Fruit fly (Drosophila melanogaster) whole organism, embryonic: ENCODE measurements around the gene RfC3.

Source experiments
- C15 ChIP-seq: fragments of 200-800 bp; sonication (Bioruptor generic); IDR thresholded peaks from 3 replicates; pipeline ENCODE4 v1.3.6; 2022; ENCODE audit warnings: missing biosample characterization, missing genetic modification characterization
- CG10147 ChIP-seq: fragments of 200-800 bp; sonication (Bioruptor generic); optimal IDR thresholded peaks from 2 replicates; lab custom pipeline; 2019; ENCODE audit warnings: missing biosample characterization, mild to moderate bottlenecking, missing genetic modification characterization, moderate library complexity
- CG10267 ChIP-seq: fragments of 200-800 bp; sonication (Bioruptor generic); optimal IDR thresholded peaks from 2 replicates; lab custom pipeline; 2018; ENCODE audit warnings: missing biosample characterization, mild to moderate bottlenecking, missing genetic modification characterization, moderate library complexity
- CG10654 ChIP-seq: fragments of 200-800 bp; sonication (Bioruptor generic); optimal IDR thresholded peaks from 2 replicates; lab custom pipeline; 2016; ENCODE audit warnings: missing biosample characterization, missing genetic modification characterization
- CG10959 ChIP-seq: fragments of 200-800 bp; sonication (Bioruptor generic); IDR thresholded peaks from 2 replicates; pipeline ENCODE4 v1.3.6; 2022; ENCODE audit warnings: missing biosample characterization, missing genetic modification characterization
- CG11085 ChIP-seq: fragments of 200-800 bp; sonication (Bioruptor generic); IDR thresholded peaks from 2 replicates; pipeline ENCODE4 v1.3.6; 2022; ENCODE audit warnings: missing biosample characterization, missing genetic modification characterization
- CG12071 ChIP-seq: fragments of 200-800 bp; sonication (Bioruptor generic); optimal IDR thresholded peaks from 3 replicates; lab custom pipeline; 2018; ENCODE audit warnings: missing biosample characterization, mild to moderate bottlenecking, missing genetic modification characterization
- CG12391 ChIP-seq: fragments of 200-800 bp; sonication (Bioruptor generic); optimal IDR thresholded peaks from 3 replicates; lab custom pipeline; 2018; ENCODE audit warnings: missing biosample characterization, mild to moderate bottlenecking, missing genetic modification characterization, moderate library complexity
- CG12769 ChIP-seq: fragments of 200-800 bp; sonication (Bioruptor generic); optimal IDR thresholded peaks from 2 replicates; lab custom pipeline; 2019; ENCODE audit warnings: missing biosample characterization, mild to moderate bottlenecking, missing genetic modification characterization, moderate library complexity
- CG14710 ChIP-seq: fragments of 200-800 bp; sonication (Bioruptor generic); optimal IDR thresholded peaks from 3 replicates; lab custom pipeline; 2019; ENCODE audit warnings: missing biosample characterization, mild to moderate bottlenecking, missing genetic modification characterization, moderate library complexity
- CG15011 ChIP-seq: fragments of 200-800 bp; sonication (Bioruptor generic); optimal IDR thresholded peaks from 3 replicates; lab custom pipeline; 2018; ENCODE audit warnings: missing biosample characterization, mild to moderate bottlenecking, missing genetic modification characterization
- CG1603 ChIP-seq: fragments of 200-800 bp; sonication (Bioruptor generic); optimal IDR thresholded peaks from 2 replicates; lab custom pipeline; 2019; ENCODE audit warnings: missing biosample characterization, mild to moderate bottlenecking, missing genetic modification characterization, moderate library complexity
- CG16813 ChIP-seq: fragments of 200-800 bp; sonication (Bioruptor generic); IDR thresholded peaks from 3 replicates; pipeline ENCODE4 v1.3.6; 2022; ENCODE audit warnings: missing biosample characterization, missing genetic modification characterization; ENCODE audit not compliant: partially characterized antibody
- CG18011 ChIP-seq: fragments of 200-800 bp; sonication (Bioruptor generic); optimal IDR thresholded peaks from 2 replicates; lab custom pipeline; 2017; ENCODE audit warnings: missing biosample characterization, missing genetic modification characterization, mild to moderate bottlenecking, moderate library complexity, missing genotype
- CG18599 ChIP-seq: fragments of 200-800 bp; sonication (Bioruptor generic); optimal IDR thresholded peaks from 3 replicates; lab custom pipeline; 2017; ENCODE audit warnings: missing biosample characterization, missing genetic modification characterization, mild to moderate bottlenecking, moderate library complexity, missing genetic modification reagents
- CG2120 ChIP-seq: fragments of 200-800 bp; sonication (Bioruptor generic); optimal IDR thresholded peaks from 3 replicates; lab custom pipeline; 2016; ENCODE audit warnings: missing biosample characterization, missing genetic modification characterization
- CG2129 ChIP-seq: fragments of 200-800 bp; sonication (Bioruptor generic); IDR thresholded peaks from 2 replicates; pipeline ENCODE4 v1.3.6; 2022; ENCODE audit warnings: missing biosample characterization, missing genetic modification characterization; ENCODE audit not compliant: partially characterized antibody
- CG2678 ChIP-seq: fragments of 200-800 bp; sonication (Bioruptor generic); optimal IDR thresholded peaks from 3 replicates; lab custom pipeline; 2019; ENCODE audit warnings: missing biosample characterization, mild to moderate bottlenecking, missing genetic modification characterization, moderate library complexity
- CG32767 ChIP-seq: fragments of 200-800 bp; sonication (Bioruptor generic); IDR thresholded peaks from 2 replicates; pipeline ENCODE4 v1.3.6; 2022; ENCODE audit warnings: missing biosample characterization, missing genetic modification characterization
- CG33213 ChIP-seq: fragments of 200-800 bp; sonication (Bioruptor generic); optimal IDR thresholded peaks from 3 replicates; lab custom pipeline; 2016; ENCODE audit warnings: missing biosample characterization, missing genetic modification characterization
- CG4404 ChIP-seq: fragments of 200-800 bp; sonication (Bioruptor generic); IDR thresholded peaks from 2 replicates; pipeline ENCODE4 v1.3.6; 2022; ENCODE audit warnings: missing biosample characterization, missing genetic modification characterization
- CG4707 ChIP-seq: fragments of 200-800 bp; sonication (Bioruptor generic); optimal IDR thresholded peaks from 2 replicates; lab custom pipeline; 2018; ENCODE audit warnings: missing biosample characterization, mild to moderate bottlenecking, missing genetic modification characterization, moderate library complexity
- CG5180 ChIP-seq: fragments of 200-800 bp; sonication (Bioruptor generic); optimal IDR thresholded peaks from 3 replicates; lab custom pipeline; 2017; ENCODE audit warnings: missing biosample characterization, missing genetic modification characterization, mild to moderate bottlenecking, moderate library complexity, missing genetic modification reagents
- CG7839 ChIP-seq: fragments of 200-800 bp; sonication (Bioruptor generic); optimal IDR thresholded peaks from 3 replicates; lab custom pipeline; 2018; ENCODE audit warnings: missing biosample characterization, mild to moderate bottlenecking, missing genetic modification characterization, moderate library complexity
- CHES-1-like ChIP-seq: fragments of 200-800 bp; sonication (Bioruptor generic); optimal IDR thresholded peaks from 2 replicates; lab custom pipeline; 2016; ENCODE audit warnings: missing biosample characterization, missing genetic modification characterization
- Chrac-16 ChIP-seq: fragments of 200-800 bp; sonication (Bioruptor generic); optimal IDR thresholded peaks from 3 replicates; lab custom pipeline; 2016; ENCODE audit warnings: missing biosample characterization, missing genetic modification characterization
- Doc3 ChIP-seq: fragments of 200-800 bp; sonication (Bioruptor generic); IDR thresholded peaks from 3 replicates; pipeline ENCODE4 v1.3.6; 2022; ENCODE audit warnings: missing biosample characterization, missing genetic modification characterization; ENCODE audit not compliant: partially characterized antibody
- Gsc ChIP-seq: fragments of 200-800 bp; sonication (Bioruptor generic); IDR thresholded peaks from 2 replicates; pipeline ENCODE4 v1.3.6; 2022; ENCODE audit warnings: missing biosample characterization, missing genetic modification characterization
- Gug ChIP-seq: fragments of 200-800 bp; sonication (Bioruptor generic); IDR thresholded peaks from 4 replicates; pipeline ENCODE4 v1.3.6; 2022; ENCODE audit warnings: missing biosample characterization, missing genetic modification characterization
- Hr51 ChIP-seq, 2 experiments: fragments of 200-800 bp; sonication (Bioruptor generic); optimal IDR thresholded peaks; 2 replicates in 1 of 2; 3 replicates in 1 of 2; lab custom pipeline; 2016 to 2018; ENCODE audit warnings: missing biosample characterization in 2 of 2, missing genetic modification characterization in 2 of 2, mild to moderate bottlenecking in 1 of 2, moderate library complexity in 1 of 2
- MBD-R2 ChIP-seq: fragments of 200-800 bp; sonication (Bioruptor generic); IDR thresholded peaks from 2 replicates; pipeline ENCODE4 v1.3.6; 2022; ENCODE audit warnings: missing biosample characterization, missing genetic modification characterization
- Mrtf ChIP-seq: fragments of 200-800 bp; sonication (Bioruptor generic); IDR thresholded peaks from 3 replicates; pipeline ENCODE4 v1.3.6; 2022; ENCODE audit warnings: missing biosample characterization, missing genetic modification characterization
- Scr ChIP-seq: fragments of 200-800 bp; sonication (Bioruptor generic); IDR thresholded peaks from 2 replicates; pipeline ENCODE4 v1.3.6; 2022; ENCODE audit warnings: missing biosample characterization, missing genetic modification characterization; ENCODE audit not compliant: partially characterized antibody
- ab ChIP-seq: fragments of 200-800 bp; sonication (Bioruptor generic); optimal IDR thresholded peaks from 2 replicates; lab custom pipeline; 2016; ENCODE audit warnings: missing biosample characterization, missing genetic modification characterization
- bbx ChIP-seq: fragments of 200-800 bp; sonication (Bioruptor generic); IDR thresholded peaks from 2 replicates; pipeline ENCODE4 v1.3.6; 2022; ENCODE audit warnings: missing biosample characterization, missing genetic modification characterization; ENCODE audit not compliant: partially characterized antibody
- corto ChIP-seq: fragments of 200-800 bp; sonication (Bioruptor generic); optimal IDR thresholded peaks from 2 replicates; lab custom pipeline; 2016; ENCODE audit warnings: missing biosample characterization, mild to moderate bottlenecking, missing genetic modification characterization, moderate library complexity
- dan ChIP-seq: fragments of 200-800 bp; sonication (Bioruptor generic); IDR thresholded peaks from 2 replicates; pipeline ENCODE4 v1.3.6; 2022; ENCODE audit warnings: missing biosample characterization, missing genetic modification characterization
- dpn ChIP-seq, 2 experiments: fragments of 200-800 bp; sonication (Bioruptor generic); optimal IDR thresholded peaks; 3 replicates each; lab custom pipeline; 2016; ENCODE audit warnings: missing biosample characterization in 2 of 2, missing genetic modification characterization in 2 of 2
- ewg ChIP-seq: fragments of 200-800 bp; sonication (Bioruptor generic); optimal IDR thresholded peaks from 3 replicates; lab custom pipeline; 2017; ENCODE audit warnings: mild to moderate bottlenecking, missing biosample characterization, missing genetic modification reagents, missing genetic modification characterization
- gcm2 ChIP-seq: fragments of 200-800 bp; sonication (Bioruptor generic); optimal IDR thresholded peaks from 2 replicates; lab custom pipeline; 2016; ENCODE audit warnings: missing biosample characterization, missing genetic modification characterization
- mld ChIP-seq: fragments of 200-800 bp; sonication (Bioruptor generic); IDR thresholded peaks from 3 replicates; pipeline ENCODE4 v1.3.6; 2022; ENCODE audit warnings: missing biosample characterization, missing genetic modification characterization; ENCODE audit not compliant: partially characterized antibody
- nmo ChIP-seq: fragments of 200-800 bp; sonication (Bioruptor generic); optimal IDR thresholded peaks from 2 replicates; lab custom pipeline; 2018; ENCODE audit warnings: missing biosample characterization, mild to moderate bottlenecking, missing genetic modification characterization, moderate library complexity
- oc ChIP-seq: fragments of 200-800 bp; sonication (Bioruptor generic); optimal IDR thresholded peaks from 2 replicates; lab custom pipeline; 2018; ENCODE audit warnings: missing biosample characterization, mild to moderate bottlenecking, missing genetic modification characterization, moderate library complexity
- onecut ChIP-seq: fragments of 200-800 bp; sonication (Bioruptor generic); IDR thresholded peaks from 2 replicates; pipeline ENCODE4 v1.3.6; 2022; ENCODE audit warnings: missing biosample characterization, missing genetic modification characterization
- pzg ChIP-seq: fragments of 200-800 bp; sonication (Bioruptor generic); optimal IDR thresholded peaks from 3 replicates; lab custom pipeline; 2018; ENCODE audit warnings: missing biosample characterization, mild to moderate bottlenecking, missing genetic modification characterization, moderate library complexity
- rib ChIP-seq: fragments of 200-800 bp; sonication (Bioruptor generic); IDR thresholded peaks from 2 replicates; pipeline ENCODE4 v1.3.6; 2022; ENCODE audit warnings: missing biosample characterization, missing genetic modification characterization
- stwl ChIP-seq: fragments of 200-800 bp; sonication (Bioruptor generic); optimal IDR thresholded peaks from 3 replicates; lab custom pipeline; 2018; ENCODE audit warnings: missing biosample characterization, mild to moderate bottlenecking, missing genetic modification characterization, moderate library complexity
- sug ChIP-seq: fragments of 200-800 bp; optimal IDR thresholded peaks from 2 replicates; lab custom pipeline; 2019; ENCODE audit warnings: missing biosample characterization, mild to moderate bottlenecking, missing genetic modification characterization, moderate library complexity
- wor ChIP-seq: fragments of 200-800 bp; sonication (Bioruptor generic); IDR thresholded peaks from 2 replicates; pipeline ENCODE4 v1.3.6; 2022; ENCODE audit warnings: missing biosample characterization, missing genetic modification characterization

RfC3 gene

DNA sequence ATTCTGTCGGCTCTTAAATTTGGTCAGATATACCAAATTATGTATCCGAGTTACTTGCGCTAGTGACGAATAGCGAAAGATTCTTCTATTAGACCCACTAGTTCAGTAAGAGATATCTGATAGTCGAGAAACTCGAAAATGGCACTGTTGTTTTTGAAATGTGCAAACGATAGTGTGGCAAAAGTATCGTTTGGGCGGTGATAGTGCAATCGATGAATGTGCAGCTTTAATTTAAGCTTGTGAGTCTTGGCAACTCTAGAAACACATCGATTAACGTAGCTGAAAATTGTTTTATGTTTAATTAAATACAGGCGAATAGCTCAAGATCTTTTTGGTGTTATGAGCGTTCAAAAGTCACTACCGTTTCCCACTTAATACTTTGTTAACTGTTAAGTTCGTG lies 18.3 kb downstream of the RfC3 start, which contains the start of gene STUB1 (continued):
- TF ChIP-seq CG11085 (GFP tag; lab: Robert Waterston, UW) (no peak), bbx (GFP tag; lab: Robert Waterston, UW) (peak; percentile 99), CG12391 (no peak), CG10267 (no peak), CG12769 (tag; lab: Kevin White, UChicago) (no peak), dan (GFP tag; lab: Robert Waterston, UW) (no peak), Gug (GFP tag; lab: Robert Waterston, UW) (peak; percentile 57; the same call in 1 of the 4 replicates), CG10959 (GFP tag; lab: Robert Waterston, UW) (no peak), Doc3 (peak; percentile 97), CG18011 (GFP tag; lab: Kevin White, UChicago) (no peak), CG15011 (GFP tag; lab: Kevin White, UChicago) (no peak), C15 (GFP tag; lab: Robert Waterston, UW) (no peak), CG1603 (tag; lab: Kevin White, UChicago) (peak; percentile 88), oc (tag; lab: Kevin White, UChicago) (no peak), CG5180 (GFP tag; lab: Kevin White, UChicago) (no peak), CG18599 (GFP tag; lab: Kevin White, UChicago) (no peak), CG2129 (GFP tag; lab: Robert Waterston, UW) (peak; percentile 48), Scr (GFP tag; lab: Robert Waterston, UW) (peak; percentile 96), MBD-R2 (GFP tag; lab: Robert Waterston, UW) (peak; percentile 91), CG2120 (GFP tag; lab: Kevin White, UChicago) (peak; percentile 54), pzg (GFP tag; lab: Kevin White, UChicago) (peak; percentile 90), CG33213 (GFP tag; lab: Kevin White, UChicago) (no peak), CG4707 (GFP tag; lab: Kevin White, UChicago) (no peak), Gsc (GFP tag; lab: Robert Waterston, UW) (no peak), ab (GFP tag; lab: Kevin White, UChicago) (no peak), CG32767 (no peak), Hr51 (GFP tag; optimal IDR thresholded peaks at IDR 0.05; lab: Kevin White, UChicago) (no peak), dpn (GFP tag; optimal IDR thresholded peaks at IDR 0.05; lab: Kevin White, UChicago) (peak in 1 of 2 experiments; percentile 14), wor (no peak), gcm2 (GFP tag; lab: Kevin White, UChicago) (no peak), corto (GFP tag; lab: Kevin White, UChicago) (no peak), CG12071 (GFP tag; lab: Kevin White, UChicago) (no peak), Chrac-16 (GFP tag; lab: Kevin White, UChicago) (peak; percentile 22), Mrtf (GFP tag; lab: Robert Waterston, UW) (no peak), CG14710 (tag; lab: Kevin White, UChicago) (no peak), onecut (GFP tag; lab: Robert Waterston, UW) (peak; percentile 51), CHES-1-like (peak; percentile 43), stwl (tag; lab: Kevin White, UChicago) (peak; percentile 53), sug (peak; percentile 35), CG10147 (GFP tag; lab: Kevin White, UChicago) (no peak), ewg (peak; percentile 2), mld (GFP tag; lab: Robert Waterston, UW) (peak; percentile 98), CG10654 (GFP tag; lab: Kevin White, UChicago) (no peak), nmo (GFP tag; lab: Kevin White, UChicago) (peak; percentile 9), CG2678 (tag; lab: Kevin White, UChicago) (no peak), rib (GFP tag; lab: Robert Waterston, UW) (peak; percentile 42; the same call in 1 of the 2 replicates), CG4404 (GFP tag; lab: Robert Waterston, UW) (no peak), CG7839 (tag; lab: Kevin White, UChicago) (no peak), CG16813 (GFP tag; lab: Robert Waterston, UW) (peak; percentile 93)
